Fruit fly (Drosophila melanogaster) whole organism, prepupa: ENCODE results near the gene CG31321.
A peak's percentile ranks its signal among the peaks of the same experiment; 100 is the strongest.

Experiments
- CG10669 ChIP-seq: fragments of 200-800 bp; sonication (Bioruptor generic); optimal IDR thresholded peaks from 3 replicates; lab custom pipeline; 2018; ENCODE audit warnings: missing biosample characterization, mild to moderate bottlenecking, missing genetic modification characterization, moderate library complexity
- CG11762 ChIP-seq: fragments of 200-800 bp; sonication (Bioruptor generic); optimal IDR thresholded peaks from 3 replicates; lab custom pipeline; 2016; ENCODE audit warnings: missing biosample characterization, missing genetic modification characterization; ENCODE audit not compliant: insufficient read depth
- CG11902 ChIP-seq: fragments of 200-800 bp; sonication (Bioruptor generic); optimal IDR thresholded peaks from 3 replicates; lab custom pipeline; 2016; ENCODE audit warnings: missing biosample characterization, missing genetic modification characterization
- CG3032 ChIP-seq: fragments of 200-800 bp; optimal IDR thresholded peaks from 2 replicates; lab custom pipeline; 2019; ENCODE audit warnings: missing biosample characterization, mild to moderate bottlenecking, missing genetic modification characterization, moderate library complexity
- CG3919 ChIP-seq: fragments of 200-800 bp; sonication (Bioruptor generic); optimal IDR thresholded peaks from 3 replicates; lab custom pipeline; 2016; ENCODE audit warnings: missing biosample characterization, missing genetic modification characterization
- CG4318 ChIP-seq: fragments of 200-800 bp; sonication (Bioruptor generic); optimal IDR thresholded peaks from 3 replicates; lab custom pipeline; 2017; ENCODE audit warnings: missing biosample characterization, mild to moderate bottlenecking, missing genetic modification characterization
- CG6276 ChIP-seq: fragments of 200-800 bp; sonication (Bioruptor generic); optimal IDR thresholded peaks from 2 replicates; lab custom pipeline; 2017; ENCODE audit warnings: missing biosample characterization, mild to moderate bottlenecking, missing genetic modification characterization
- CG6808 ChIP-seq: fragments of 200-800 bp; sonication (Bioruptor generic); optimal IDR thresholded peaks from 3 replicates; lab custom pipeline; 2017; ENCODE audit warnings: missing biosample characterization, missing genetic modification characterization, mild to moderate bottlenecking, moderate library complexity, missing genetic modification reagents
- CG7368 ChIP-seq: fragments of 200-800 bp; sonication (Bioruptor generic); optimal IDR thresholded peaks from 3 replicates; lab custom pipeline; 2016; ENCODE audit warnings: missing biosample characterization, missing genetic modification characterization
- Eip75B ChIP-seq: fragments of 200-800 bp; sonication (Bioruptor generic); optimal IDR thresholded peaks from 3 replicates; lab custom pipeline; 2016; ENCODE audit warnings: missing biosample characterization, missing genetic modification characterization
- Eip78C ChIP-seq: fragments of 200-800 bp; sonication (Bioruptor generic); peaks from one replicate; lab custom pipeline; 2016; ENCODE audit warnings: missing biosample characterization, missing genetic modification characterization
- Eip93F ChIP-seq: fragments of 200-800 bp; sonication (Bioruptor generic); optimal IDR thresholded peaks from 2 replicates; lab custom pipeline; 2016; ENCODE audit warnings: missing biosample characterization, mild to moderate bottlenecking, missing genetic modification characterization
- Ets21C ChIP-seq: fragments of 200-800 bp; sonication (Bioruptor generic); optimal IDR thresholded peaks from 3 replicates; lab custom pipeline; 2016; ENCODE audit warnings: missing biosample characterization, missing genetic modification characterization
- Ets96B ChIP-seq: fragments of 200-800 bp; optimal IDR thresholded peaks from 2 replicates; lab custom pipeline; 2019; ENCODE audit warnings: missing biosample characterization, mild to moderate bottlenecking, missing genetic modification characterization, moderate library complexity
- Hr38 ChIP-seq: sonication (Bioruptor generic); optimal IDR thresholded peaks from 2 replicates; lab custom pipeline; 2016; ENCODE audit warnings: missing biosample characterization, missing genetic modification characterization
- Hr39 ChIP-seq: fragments of 200-800 bp; sonication (Bioruptor generic); optimal IDR thresholded peaks from 2 replicates; lab custom pipeline; 2016; ENCODE audit warnings: missing biosample characterization, missing genetic modification characterization
- Met ChIP-seq: fragments of 200-800 bp; sonication (Bioruptor generic); optimal IDR thresholded peaks from 3 replicates; lab custom pipeline; 2016; ENCODE audit warnings: missing biosample characterization, missing genetic modification characterization
- OdsH ChIP-seq: fragments of 200-800 bp; sonication (Bioruptor generic); optimal IDR thresholded peaks from 3 replicates; lab custom pipeline; 2016; ENCODE audit warnings: missing biosample characterization, missing genetic modification characterization
- Sox102F ChIP-seq: fragments of 200-800 bp; sonication (Bioruptor generic); optimal IDR thresholded peaks from 2 replicates; lab custom pipeline; 2016; ENCODE audit warnings: missing biosample characterization, mild to moderate bottlenecking, missing genetic modification characterization
- Sox14 ChIP-seq: fragments of 200-800 bp; sonication (Bioruptor generic); optimal IDR thresholded peaks from 3 replicates; lab custom pipeline; 2016; ENCODE audit warnings: missing biosample characterization, missing genetic modification characterization
- Sox15 ChIP-seq: fragments of 200-800 bp; sonication (Bioruptor generic); optimal IDR thresholded peaks from 3 replicates; lab custom pipeline; 2016; ENCODE audit warnings: missing biosample characterization, missing genetic modification characterization
- achi ChIP-seq: fragments of 200-800 bp; sonication (Bioruptor generic); optimal IDR thresholded peaks from 3 replicates; lab custom pipeline; 2016; ENCODE audit warnings: missing biosample characterization, missing genetic modification characterization
- cyc ChIP-seq: fragments of 200-800 bp; sonication (Bioruptor generic); optimal IDR thresholded peaks from 3 replicates; lab custom pipeline; 2016; ENCODE audit warnings: missing biosample characterization, missing genetic modification characterization
- dac ChIP-seq: fragments of 200-800 bp; sonication (Bioruptor generic); optimal IDR thresholded peaks from 2 replicates; lab custom pipeline; 2017; ENCODE audit warnings: missing biosample characterization, mild to moderate bottlenecking, missing genetic modification characterization
- eg ChIP-seq: fragments of 200-800 bp; sonication (Bioruptor generic); IDR thresholded peaks from 3 replicates; pipeline ENCODE4 v1.3.6; 2022; ENCODE audit warnings: missing biosample characterization, missing genetic modification characterization
- esn ChIP-seq: fragments of 200-800 bp; sonication (Bioruptor generic); optimal IDR thresholded peaks from 2 replicates; lab custom pipeline; 2016; ENCODE audit warnings: missing biosample characterization, mild to moderate bottlenecking, missing genetic modification characterization, moderate library complexity
- fd85E ChIP-seq: fragments of 200-800 bp; sonication (Bioruptor generic); optimal IDR thresholded peaks from 3 replicates; lab custom pipeline; 2016; ENCODE audit warnings: missing biosample characterization, missing genetic modification characterization
- lz ChIP-seq: fragments of 200-800 bp; sonication (Bioruptor generic); optimal IDR thresholded peaks from 3 replicates; lab custom pipeline; 2016; ENCODE audit warnings: missing biosample characterization, missing genetic modification characterization
- pdm3 ChIP-seq: fragments of 200-800 bp; sonication (Bioruptor generic); optimal IDR thresholded peaks from 3 replicates; lab custom pipeline; 2016; ENCODE audit warnings: missing biosample characterization, missing genetic modification characterization
- salr ChIP-seq, 2 experiments: fragments of 200-800 bp; sonication (Bioruptor generic); optimal IDR thresholded peaks; 3 replicates each; lab custom pipeline; 2016 to 2018; ENCODE audit warnings: missing biosample characterization in 2 of 2, missing genetic modification characterization in 2 of 2, mild to moderate bottlenecking in 1 of 2
- spab ChIP-seq: fragments of 200-800 bp; sonication (Bioruptor generic); optimal IDR thresholded peaks from 2 replicates; lab custom pipeline; 2017; ENCODE audit warnings: missing biosample characterization, mild to moderate bottlenecking, missing genetic modification characterization, missing genetic modification reagents
- ss ChIP-seq, 2 experiments: fragments of 200-800 bp; sonication (Bioruptor generic); optimal IDR thresholded peaks; 2 replicates in 1 of 2; 3 replicates in 1 of 2; lab custom pipeline; 2017 to 2018; ENCODE audit warnings: mild to moderate bottlenecking in 2 of 2, missing biosample characterization in 2 of 2, missing genetic modification characterization in 2 of 2, moderate library complexity in 1 of 2
- svp ChIP-seq: fragments of 200-800 bp; sonication (Bioruptor generic); peaks from one replicate; lab custom pipeline; 2016; ENCODE audit warnings: missing biosample characterization, missing genetic modification characterization
- vri ChIP-seq: fragments of 200-800 bp; sonication (Bioruptor generic); optimal IDR thresholded peaks from 3 replicates; lab custom pipeline; 2016; ENCODE audit warnings: missing biosample characterization, mild to moderate bottlenecking, missing genetic modification characterization

CG31321 gene

DNA sequence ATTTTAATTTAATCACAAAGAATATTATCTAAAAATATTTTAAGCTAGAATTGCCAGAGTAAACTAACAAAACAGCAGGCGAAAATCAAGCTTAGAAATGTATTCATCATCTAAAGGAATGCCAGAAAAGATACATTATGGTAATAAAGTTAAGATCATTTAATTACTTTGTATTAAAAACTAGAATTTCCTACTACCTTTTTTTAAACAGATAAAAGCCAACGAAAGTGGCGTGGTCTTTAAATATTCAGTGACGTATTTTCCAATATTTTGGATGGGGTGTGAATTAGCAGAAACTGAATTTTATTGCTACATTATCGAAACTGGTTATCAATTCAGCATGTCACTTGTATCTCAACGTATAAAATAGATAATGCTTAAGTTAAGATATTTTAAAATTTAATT is 17.9 kb upstream of the CG31321 start (continued):
- TF ChIP-seq achi (peak; percentile 59), Hr38 (GFP tag; lab: Kevin White, UChicago) (no peak), esn (GFP tag; lab: Kevin White, UChicago) (peak; percentile 67), CG3919 (GFP tag; lab: Kevin White, UChicago) (peak; percentile 67), Sox102F (GFP tag; lab: Kevin White, UChicago) (peak; percentile 12), Sox15 (GFP tag; lab: Kevin White, UChicago) (peak; percentile 24), OdsH (GFP tag; lab: Kevin White, UChicago) (peak; percentile 67), cyc (GFP tag; lab: Kevin White, UChicago) (peak; percentile 24), Ets21C (GFP tag; lab: Kevin White, UChicago) (peak; percentile 11), ss (GFP tag; optimal IDR thresholded peaks at IDR 0.05; lab: Kevin White, UChicago) (no peak), Ets96B (tag; lab: Kevin White, UChicago) (peak; percentile 24), dac (GFP tag; lab: Kevin White, UChicago) (peak; percentile 35), pdm3 (GFP tag; lab: Kevin White, UChicago) (peak; percentile 45), CG11762 (peak; percentile 56), salr (GFP tag; optimal IDR thresholded peaks at IDR 0.05; lab: Kevin White, UChicago) (peak; percentile 2 to 86), CG6808 (GFP tag; lab: Kevin White, UChicago) (peak; percentile 61), Eip78C (peak; percentile 91)

DNA sequence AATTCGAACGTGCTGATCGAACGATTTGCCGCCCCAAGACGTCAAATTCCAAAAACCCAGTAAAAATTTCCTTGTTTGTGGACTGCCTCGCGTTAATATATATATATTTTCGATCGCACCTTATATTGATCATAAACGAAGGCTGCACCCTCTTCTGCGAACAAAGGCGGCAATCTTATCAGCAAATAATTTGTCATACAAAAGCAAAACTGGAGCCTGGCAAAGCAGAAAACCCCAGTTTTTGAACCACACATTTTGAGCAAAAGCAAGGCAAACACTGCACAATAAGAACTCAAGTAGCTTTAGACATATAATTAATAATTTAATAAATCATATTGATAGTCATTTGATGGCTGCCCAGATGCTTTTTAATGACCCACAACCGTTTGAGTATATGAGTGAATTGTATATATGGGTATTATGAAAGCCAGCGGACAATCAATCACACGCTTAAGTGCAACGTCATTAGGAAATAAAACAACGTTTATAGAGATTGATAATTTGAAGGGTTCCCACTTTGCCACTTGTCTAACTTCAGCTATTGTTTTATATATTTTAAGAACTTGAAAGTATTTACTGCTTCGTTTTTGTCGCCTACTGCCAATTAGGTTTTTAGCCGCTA is 15.7 kb upstream of the CG31321 start:
- no peak for TF ChIP-seq eg
- peak; percentile 82 for TF ChIP-seq Eip93F
- peak; percentile 52 for TF ChIP-seq svp (GFP tag; lab: Kevin White, UChicago)
- peak; percentile 14 for TF ChIP-seq Sox14
- TF ChIP-seq vri (GFP tag; lab: Kevin White, UChicago): peak; percentile 62
- TF ChIP-seq, all 60 proteins: peak for 4

DNA sequence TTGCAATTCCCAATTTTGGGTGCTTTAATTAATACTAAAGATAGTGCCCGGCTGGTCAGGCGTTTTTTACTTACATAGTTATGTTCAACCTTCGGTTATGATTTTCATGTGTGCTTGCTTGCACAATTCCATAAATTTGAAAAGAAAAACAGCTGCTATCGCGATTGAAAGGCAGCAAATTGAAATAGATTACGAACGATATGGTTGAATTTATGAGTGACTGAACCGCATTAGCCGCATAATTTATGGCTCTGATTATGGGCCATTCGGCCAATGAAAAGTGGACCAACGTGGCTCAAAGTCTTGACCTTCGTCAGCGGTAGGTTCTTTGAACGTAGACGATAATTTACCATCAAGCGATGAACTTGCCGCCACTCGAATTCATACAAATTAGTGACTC is 14.0 kb upstream of the CG31321 start:
- TF ChIP-seq Sox14 (no peak), spab (GFP tag; lab: Kevin White, UChicago) (no peak), CG10669 (GFP tag; lab: Kevin White, UChicago) (no peak), CG11762 (no peak), CG3032 (tag; lab: Kevin White, UChicago) (no peak)

dm6 chr3R:14296700-14297099 is 13.5 kb upstream of the CG31321 start:
- TF ChIP-seq CG4318 (GFP tag; lab: Kevin White, UChicago) (no peak), CG10669 (GFP tag; lab: Kevin White, UChicago) (no peak), svp (GFP tag; lab: Kevin White, UChicago) (no peak), Ets96B (tag; lab: Kevin White, UChicago) (no peak), fd85E (no peak), Eip78C (no peak), esn (GFP tag; lab: Kevin White, UChicago) (no peak), CG6276 (GFP tag; lab: Kevin White, UChicago) (no peak), Hr38 (GFP tag; lab: Kevin White, UChicago) (no peak), CG7368 (GFP tag; lab: Kevin White, UChicago) (no peak), spab (GFP tag; lab: Kevin White, UChicago) (no peak), lz (GFP tag; lab: Kevin White, UChicago) (no peak), CG11902 (GFP tag; lab: Kevin White, UChicago) (no peak), Hr39 (GFP tag; lab: Kevin White, UChicago) (no peak), Met (GFP tag; lab: Kevin White, UChicago) (no peak), Eip75B (no peak)
